Worm (Caenorhabditis elegans): Measurements from ENCODE around the gene icln-1.

icln-1 gene

DNA sequence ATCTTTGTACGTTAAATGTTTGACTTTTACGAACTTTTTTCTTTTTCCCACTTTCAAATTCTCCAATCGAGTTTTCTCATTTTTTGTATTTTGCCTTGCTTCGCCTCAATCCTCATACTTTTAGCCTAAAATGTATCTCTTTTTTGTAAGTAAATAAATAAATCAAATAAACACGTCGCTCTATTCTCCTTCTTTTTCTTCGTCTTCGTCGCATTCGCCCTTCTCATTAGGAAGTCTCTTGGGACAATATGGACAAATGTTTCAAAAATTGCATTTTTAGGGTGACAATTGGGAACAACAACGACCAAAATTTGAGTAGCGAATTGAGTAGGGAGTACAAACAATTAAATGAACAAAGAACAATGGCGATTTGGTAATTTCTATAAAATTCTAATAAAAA lies 3.4 kb downstream of the icln-1 start:
- TF ChIP-seq pha-4 (tag; optimal IDR thresholded peaks at IDR 0.05) (no peak), ces-1 (GFP tag; optimal IDR thresholded peaks at IDR 0.05) (peak; percentile 95)

- TF ChIP-seq lsy-2 (tag; optimal IDR thresholded peaks at IDR 0.05) (no peak), mls-2 (tag; optimal IDR thresholded peaks at IDR 0.05) (no peak)
Observed at ce11 chrIV:9090538-9091195, 4.8 kb downstream of the icln-1 start.

ce11 chrIV:9088294-9088693 lies 7.2 kb downstream of the icln-1 start, which contains the start of gene msa-1:
Gene msa-1 (plus strand): TSS chrIV:9088594.
- TF ChIP-seq M03D4.4 (tag; optimal IDR thresholded peaks at IDR 0.05): no peak
- TF ChIP-seq hlh-1 (tag; optimal IDR thresholded peaks at IDR 0.05): no peak

DNA sequence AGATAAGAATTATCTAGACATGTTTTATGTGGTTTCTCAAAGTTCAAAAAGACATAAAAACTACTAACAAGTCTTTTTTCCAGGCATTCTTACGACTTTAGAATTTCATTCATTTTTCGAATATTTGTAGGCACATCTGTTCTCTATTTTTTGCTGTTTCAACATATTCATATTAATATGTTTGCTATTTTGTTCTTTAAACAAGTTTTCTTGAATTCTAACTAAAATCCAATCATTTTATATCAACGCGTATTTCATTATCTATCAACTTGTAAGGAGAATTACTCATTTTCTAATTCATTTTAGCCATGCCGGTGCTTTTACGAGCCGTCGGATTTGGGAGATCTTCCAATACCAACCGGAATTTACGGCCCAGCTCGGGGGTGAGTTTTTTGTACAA lies 13.4 kb downstream of the icln-1 start, which contains the start of gene twk-8:
twk-8 (plus strand) TSS at position 301 of the 400 bp plus-strand sequence.
- no peak for TF ChIP-seq snpc-4 (tag; optimal IDR thresholded peaks at IDR 0.05)
- no peak for TF ChIP-seq ceh-43 (GFP tag; optimal IDR thresholded peaks at IDR 0.05)
- TF ChIP-seq blmp-1 (tag; optimal IDR thresholded peaks at IDR 0.05): no peak
- no peak for TF ChIP-seq ztf-11 (tag; optimal IDR thresholded peaks at IDR 0.05)
- TF ChIP-seq lin-32 (GFP tag; optimal IDR thresholded peaks at IDR 0.05): no peak
- TF ChIP-seq drap-1 (GFP tag; optimal IDR thresholded peaks at IDR 0.05): no peak
- TF ChIP-seq mep-1 (tag; optimal IDR thresholded peaks at IDR 0.05): no peak
- TF ChIP-seq nhr-12 (tag; optimal IDR thresholded peaks at IDR 0.05): no peak
- no peak for TF ChIP-seq elt-1 (tag; optimal IDR thresholded peaks at IDR 0.05; ENCODE audit: borderline replicate concordance, insufficient read depth)
- TF ChIP-seq nhr-2 (tag; optimal IDR thresholded peaks at IDR 0.05): no peak
- TF ChIP-seq lin-13 (tag; optimal IDR thresholded peaks at IDR 0.05): no peak
- no peak for TF ChIP-seq cnd-1 (tag; optimal IDR thresholded peaks at IDR 0.05)
- TF ChIP-seq nhr-76 (tag; optimal IDR thresholded peaks at IDR 0.05): no peak
- no peak for TF ChIP-seq nhr-28 (tag; optimal IDR thresholded peaks at IDR 0.05)
- no peak for TF ChIP-seq zip-8 (tag; optimal IDR thresholded peaks at IDR 0.05)
- TF ChIP-seq ham-2 (GFP tag; optimal IDR thresholded peaks at IDR 0.05): no peak
- TF ChIP-seq sptf-1 (tag; optimal IDR thresholded peaks at IDR 0.05): no peak

DNA sequence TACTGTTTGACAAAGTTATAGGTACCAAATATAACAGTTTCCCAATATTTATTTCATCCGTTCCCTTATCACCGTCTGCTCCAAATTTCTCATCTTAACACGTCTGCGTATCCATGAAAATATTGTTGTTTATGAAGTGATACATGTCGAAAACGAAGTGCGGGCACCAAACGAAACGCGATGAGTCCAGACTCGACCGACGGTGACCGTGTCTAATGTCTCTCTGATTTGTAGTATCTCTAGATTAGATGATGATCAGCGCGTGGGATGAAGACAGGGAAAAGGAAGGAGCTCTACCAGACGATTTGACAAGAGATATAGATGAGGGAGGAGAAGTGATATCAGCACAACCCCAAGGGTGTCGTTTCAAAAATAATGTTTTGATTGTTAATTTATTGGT lies 15.3 kb downstream of the icln-1 start:
- TF ChIP-seq cnd-1 (tag; optimal IDR thresholded peaks at IDR 0.05) (no peak), lsy-2 (tag; optimal IDR thresholded peaks at IDR 0.05) (no peak), nhr-237 (tag; optimal IDR thresholded peaks at IDR 0.05) (no peak), nhr-76 (tag; optimal IDR thresholded peaks at IDR 0.05) (no peak), lin-13 (tag; optimal IDR thresholded peaks at IDR 0.05) (no peak), snpc-4 (tag; optimal IDR thresholded peaks at IDR 0.05) (no peak), hlh-1 (tag; optimal IDR thresholded peaks at IDR 0.05) (peak; percentile 25), unc-120 (tag; optimal IDR thresholded peaks at IDR 0.05; ENCODE audit: poor library complexity, severe bottlenecking) (peak; percentile 83), sem-2 (GFP tag; optimal IDR thresholded peaks at IDR 0.05) (no peak), zip-8 (tag; optimal IDR thresholded peaks at IDR 0.05) (no peak), tbx-8 (GFP tag; optimal IDR thresholded peaks at IDR 0.05) (no peak), elt-3 (tag; optimal IDR thresholded peaks at IDR 0.05) (no peak), unc-62 (GFP tag; optimal IDR thresholded peaks at IDR 0.05) (peak; percentile 33), nhr-12 (tag; optimal IDR thresholded peaks at IDR 0.05) (no peak)

- TF ChIP-seq bed-3 (GFP tag; optimal IDR thresholded peaks at IDR 0.05) (no peak), blmp-1 (tag; optimal IDR thresholded peaks at IDR 0.05) (no peak), hlh-1 (tag; optimal IDR thresholded peaks at IDR 0.05) (peak; percentile 79), sptf-1 (tag; optimal IDR thresholded peaks at IDR 0.05) (no peak)
Observed at ce11 chrIV:9079330-9079729, 16.1 kb downstream of the icln-1 start.
